Worm (Caenorhabditis elegans) whole organism, L4/young adult: ENCODE measurements around the gene K11E4.6.

Experiments
- W03F9.2 ChIP-seq: fragments of 150-350 bp; optimal IDR thresholded peaks from 2 replicates; lab custom pipeline; 2014; ENCODE audit warnings: missing biosample characterization, missing genetic modification characterization
- him-1 ChIP-seq: sonication (generic microtip); optimal IDR thresholded peaks from 2 replicates; lab custom pipeline; 2016; ENCODE audit warnings: missing genotype, missing genetic modification reagents, missing genetic modification characterization, missing compliant biosample characterization

DNA sequence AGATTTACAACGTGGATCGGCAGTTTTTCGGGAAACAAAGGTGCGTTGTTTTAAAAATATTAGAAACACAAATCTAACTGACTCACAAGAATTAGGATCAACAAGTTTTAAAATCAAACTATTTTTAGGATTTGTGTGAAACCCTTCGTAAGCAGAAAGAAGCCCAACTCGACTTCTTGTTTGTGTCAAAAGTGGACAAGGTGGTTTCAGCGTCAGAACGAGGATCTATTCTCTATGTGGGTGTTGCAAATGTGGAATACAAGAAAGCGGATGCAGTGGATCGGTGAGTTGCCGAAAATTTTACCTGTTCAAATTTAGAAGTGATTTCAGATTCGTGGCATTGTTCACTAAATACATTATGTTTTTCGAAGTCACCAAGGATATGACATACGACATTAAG lies 4.5 kb downstream of the K11E4.6 start:
- TF ChIP-seq W03F9.2 (tag; lab: Kevin White, UChicago) (no peak), him-1 (tag; lab: Kevin White, UChicago) (no peak)
